Worm (Caenorhabditis elegans) whole organism, late embryonic: ENCODE measurements around the gene R09F10.3.

Experiments used
- C08G9.2 ChIP-seq: sonication (generic microtip); optimal IDR thresholded peaks from 2 replicates; lab custom pipeline; 2016; ENCODE audit warnings: mild to moderate bottlenecking, missing genetic modification characterization, moderate library complexity, missing compliant biosample characterization
- F13H6.1 ChIP-seq: sonication (generic microtip); optimal IDR thresholded peaks from 2 replicates; lab custom pipeline; 2016; ENCODE audit warnings: missing genetic modification characterization, missing compliant biosample characterization
- K09A11.1 ChIP-seq: sonication (generic microtip); optimal IDR thresholded peaks from 2 replicates; lab custom pipeline; 2017; ENCODE audit warnings: antibody characterized with exemption, mild to moderate bottlenecking, missing genetic modification characterization, missing compliant biosample characterization; ENCODE audit not compliant: insufficient read depth
- ahr-1 ChIP-seq: sonication (generic microtip); optimal IDR thresholded peaks from 2 replicates; lab custom pipeline; 2016; ENCODE audit warnings: missing genetic modification characterization, missing compliant biosample characterization
- ama-1 ChIP-seq: fragments of 150-350 bp; optimal IDR thresholded peaks from 2 replicates; lab custom pipeline; 2014
- ceh-18 ChIP-seq: sonication (generic microtip); optimal IDR thresholded peaks from 2 replicates; lab custom pipeline; 2016; ENCODE audit warnings: missing genetic modification characterization, missing compliant biosample characterization
- ceh-19 ChIP-seq: fragments of 200-800 bp; sonication (Bioruptor generic); optimal IDR thresholded peaks from 2 replicates; lab custom pipeline; 2018; ENCODE audit warnings: mild to moderate bottlenecking, missing genetic modification characterization, missing compliant biosample characterization
- ceh-24 ChIP-seq: sonication (generic microtip); optimal IDR thresholded peaks from 2 replicates; lab custom pipeline; 2016; ENCODE audit warnings: mild to moderate bottlenecking, missing genetic modification characterization, missing compliant biosample characterization
- ceh-31 ChIP-seq: sonication (generic microtip); optimal IDR thresholded peaks from 2 replicates; lab custom pipeline; 2016; ENCODE audit warnings: missing genetic modification characterization, missing compliant biosample characterization
- ceh-34 ChIP-seq: sonication (generic microtip); optimal IDR thresholded peaks from 2 replicates; lab custom pipeline; 2016; ENCODE audit warnings: mild to moderate bottlenecking, missing genetic modification characterization, missing compliant biosample characterization
- ceh-45 ChIP-seq: fragments of 200-800 bp; sonication (Bioruptor generic); IDR thresholded peaks from 2 replicates; pipeline ENCODE4 v1.3.6; 2022; ENCODE audit warnings: missing genetic modification reagents, missing genetic modification characterization, missing compliant biosample characterization
- ceh-6 ChIP-seq: fragments of 200-800 bp; sonication (Bioruptor generic); optimal IDR thresholded peaks from 2 replicates; lab custom pipeline; 2018; ENCODE audit warnings: mild to moderate bottlenecking, missing genetic modification characterization, missing compliant biosample characterization
- dve-1 ChIP-seq: sonication (generic microtip); optimal IDR thresholded peaks from 2 replicates; lab custom pipeline; 2017; ENCODE audit warnings: antibody characterized with exemption, mild to moderate bottlenecking, missing genetic modification characterization, missing compliant biosample characterization
- elt-2 ChIP-seq: sonication (generic microtip); optimal IDR thresholded peaks from 2 replicates; lab custom pipeline; 2016; ENCODE audit warnings: missing genetic modification reagents, missing genetic modification characterization, missing compliant biosample characterization
- eyg-1 ChIP-seq: sonication (generic microtip); optimal IDR thresholded peaks from 2 replicates; lab custom pipeline; 2016; ENCODE audit warnings: missing genotype, missing genetic modification characterization, missing compliant biosample characterization
- fkh-10 ChIP-seq: fragments of 150-350 bp; optimal IDR thresholded peaks from 2 replicates; lab custom pipeline; 2014; ENCODE audit warnings: missing biosample characterization, missing genetic modification reagents, missing genetic modification characterization
- gmeb-2 ChIP-seq: sonication (generic microtip); optimal IDR thresholded peaks from 2 replicates; lab custom pipeline; 2016; ENCODE audit warnings: missing genetic modification characterization, inconsistent platforms, missing compliant biosample characterization
- hlh-6 ChIP-seq: sonication (generic microtip); optimal IDR thresholded peaks from 2 replicates; lab custom pipeline; 2016; ENCODE audit warnings: missing genotype, missing genetic modification characterization, missing compliant biosample characterization
- madf-2 ChIP-seq: sonication (generic microtip); optimal IDR thresholded peaks from 2 replicates; lab custom pipeline; 2017; ENCODE audit warnings: missing genetic modification characterization, missing compliant biosample characterization
- nfya-1 ChIP-seq: sonication (generic microtip); optimal IDR thresholded peaks from 2 replicates; lab custom pipeline; 2017; ENCODE audit warnings: missing genetic modification characterization, mild to moderate bottlenecking, missing compliant biosample characterization, antibody characterized with exemption, moderate library complexity
- nhr-232 ChIP-seq: sonication (generic microtip); optimal IDR thresholded peaks from 2 replicates; lab custom pipeline; 2016; ENCODE audit warnings: missing genetic modification characterization, missing compliant biosample characterization
- pag-3 ChIP-seq: sonication (generic microtip); optimal IDR thresholded peaks from 2 replicates; lab custom pipeline; 2016; ENCODE audit warnings: missing compliant biosample characterization, missing genetic modification characterization, borderline replicate concordance
- pqm-1 ChIP-seq: sonication (generic microtip); optimal IDR thresholded peaks from 2 replicates; lab custom pipeline; 2016; ENCODE audit warnings: missing genetic modification characterization, missing compliant biosample characterization
- ref-2 ChIP-seq: sonication (generic microtip); optimal IDR thresholded peaks from 2 replicates; lab custom pipeline; 2016; ENCODE audit warnings: missing genetic modification characterization, missing compliant biosample characterization
- syd-9 ChIP-seq: sonication (generic microtip); optimal IDR thresholded peaks from 2 replicates; lab custom pipeline; 2016; ENCODE audit warnings: mild to moderate bottlenecking, missing genetic modification characterization, moderate library complexity, missing compliant biosample characterization
- tbx-2 ChIP-seq: sonication (generic microtip); optimal IDR thresholded peaks from 2 replicates; lab custom pipeline; 2016; ENCODE audit warnings: missing genetic modification characterization, missing compliant biosample characterization
- tbx-7 ChIP-seq: sonication (generic microtip); optimal IDR thresholded peaks from 2 replicates; lab custom pipeline; 2016; ENCODE audit warnings: missing genotype, missing genetic modification characterization, missing compliant biosample characterization
- ttx-3 ChIP-seq: sonication (generic microtip); optimal IDR thresholded peaks from 2 replicates; lab custom pipeline; 2016; ENCODE audit warnings: missing genetic modification reagents, missing genetic modification characterization, missing compliant biosample characterization
- unc-3 ChIP-seq, 2 experiments: fragments of 200-800 bp in 1 of 2; sonication (Bioruptor generic) in 1 of 2; sonication (generic microtip) in 1 of 2; conservative IDR thresholded peaks in 1 of 2; optimal IDR thresholded peaks in 1 of 2; 2 replicates each; pipeline versions ENCODE4 v1.3.6 to Lab custom; 2016 to 2022; ENCODE audit warnings: missing compliant biosample characterization in 2 of 2, missing genetic modification characterization in 2 of 2, missing genetic modification reagents in 1 of 2
- unc-42 ChIP-seq: sonication (generic microtip); optimal IDR thresholded peaks from 2 replicates; lab custom pipeline; 2016; ENCODE audit warnings: missing genotype, missing genetic modification characterization, missing compliant biosample characterization
- ztf-16 ChIP-seq: sonication (generic microtip); optimal IDR thresholded peaks from 2 replicates; lab custom pipeline; 2017; ENCODE audit warnings: missing genetic modification characterization, missing compliant biosample characterization

Gene R09F10.3

ce11 chrX:8268083-8268482 lies 26.3 kb upstream of the R09F10.3 start:
- no peak for TF ChIP-seq ceh-34 (tag; lab: Kevin White, UChicago)
- no peak for TF ChIP-seq gmeb-2 (tag; lab: Kevin White, UChicago)
- no peak for TF ChIP-seq C08G9.2 (tag; lab: Kevin White, UChicago)
- no peak for TF ChIP-seq hlh-6 (tag; lab: Kevin White, UChicago)
- TF ChIP-seq dve-1, result no peak
- peak; percentile 54 for TF ChIP-seq unc-42 (tag; lab: Kevin White, UChicago)
- TF ChIP-seq ceh-18 (tag; lab: Kevin White, UChicago), result no peak
- no peak for TF ChIP-seq ceh-19 (GFP tag; lab: Kevin White, UChicago)
- no peak for TF ChIP-seq F13H6.1 (tag; lab: Kevin White, UChicago)
- TF ChIP-seq ceh-31 (tag; lab: Kevin White, UChicago), result peak; percentile 14

ce11 chrX:8270971-8271553 lies 23.4 kb upstream of the R09F10.3 start, which contains the start of gene cutl-29:
TSS of gene cutl-29 (minus strand) at chrX:8271021.
- TF ChIP-seq tbx-7 (tag; lab: Kevin White, UChicago) (no peak), ceh-31 (tag; lab: Kevin White, UChicago) (peak; percentile 11)

- TF ChIP-seq ceh-31 (tag; lab: Kevin White, UChicago), result peak; percentile 28
- TF ChIP-seq unc-3 (GFP tag; conservative IDR thresholded peaks at IDR 0.05; lab: Robert Waterston, UW), result no peak
- no peak for TF ChIP-seq unc-3 (tag; optimal IDR thresholded peaks at IDR 0.05; lab: Kevin White, UChicago)
- peak; percentile 15 for TF ChIP-seq tbx-2 (tag; lab: Kevin White, UChicago)
- peak; percentile 18 for TF ChIP-seq ref-2 (tag; lab: Kevin White, UChicago)
Observed at ce11 chrX:8273496-8273895, 20.9 kb upstream of the R09F10.3 start.

- TF ChIP-seq K09A11.1 (tag; lab: Kevin White, UChicago) (no peak), ceh-45 (GFP tag; lab: Robert Waterston, UW) (no peak), ztf-16 (tag; lab: Kevin White, UChicago) (no peak), eyg-1 (tag; lab: Kevin White, UChicago) (no peak), ahr-1 (tag; lab: Kevin White, UChicago) (no peak), unc-42 (tag; lab: Kevin White, UChicago) (no peak), fkh-10 (no peak), ceh-24 (tag; lab: Kevin White, UChicago) (no peak), elt-2 (tag; lab: Kevin White, UChicago) (no peak), ama-1 (lab: Kevin White, UChicago) (no peak), syd-9 (tag; lab: Kevin White, UChicago) (no peak), madf-2 (no peak), pag-3 (tag; lab: Kevin White, UChicago) (no peak), hlh-6 (tag; lab: Kevin White, UChicago) (no peak), ttx-3 (no peak)
Observed at ce11 chrX:8274869-8275268, 19.6 kb upstream of the R09F10.3 start, which contains the start of gene ksr-1. TSS of gene ksr-1 (plus strand) at chrX:8275169.

ce11 chrX:8276333-8276732 lies 18.1 kb upstream of the R09F10.3 start:
- no peak for TF ChIP-seq eyg-1 (tag; lab: Kevin White, UChicago)
- TF ChIP-seq ceh-18 (tag; lab: Kevin White, UChicago), result peak; percentile 52
- TF ChIP-seq nfya-1 (tag; lab: Kevin White, UChicago), result peak; percentile 26
- TF ChIP-seq nhr-232 (tag; lab: Kevin White, UChicago), result no peak
- peak; percentile 55 for TF ChIP-seq tbx-2 (tag; lab: Kevin White, UChicago)
- TF ChIP-seq ceh-31 (tag; lab: Kevin White, UChicago), result peak; percentile 18
- peak; percentile 32 for TF ChIP-seq unc-42 (tag; lab: Kevin White, UChicago)
- TF ChIP-seq pqm-1, result no peak
- no peak for TF ChIP-seq ceh-6 (GFP tag; lab: Kevin White, UChicago)
- peak; percentile 17 for TF ChIP-seq ref-2 (tag; lab: Kevin White, UChicago)
- no peak for TF ChIP-seq dve-1
